Worm (Caenorhabditis elegans) whole organism, L4 larva: ENCODE results near the gene Y46G5A.36.

Source experiments
- D1046.2 ChIP-seq: fragments of 200-800 bp; sonication (Bioruptor generic); IDR thresholded peaks from 2 replicates; pipeline ENCODE4 v1.3.6; 2022; ENCODE audit warnings: missing genetic modification characterization, missing compliant biosample characterization
- F10B5.3 ChIP-seq: sonication (generic microtip); optimal IDR thresholded peaks from 2 replicates; lab custom pipeline; 2016; ENCODE audit warnings: mild to moderate bottlenecking, missing genetic modification characterization, missing compliant biosample characterization
- F26F4.8 ChIP-seq: fragments of 200-800 bp; sonication (Bioruptor generic); conservative IDR thresholded peaks from 2 replicates; pipeline ENCODE4 v1.3.6; 2022; ENCODE audit warnings: missing genetic modification characterization, missing compliant biosample characterization
- F49E8.2 ChIP-seq: sonication (generic microtip); optimal IDR thresholded peaks from 2 replicates; lab custom pipeline; 2016; ENCODE audit warnings: missing compliant biosample characterization, mild to moderate bottlenecking, missing genetic modification characterization, borderline replicate concordance
- R02D3.7 ChIP-seq: fragments of 150-350 bp; sonication (generic microtip); optimal IDR thresholded peaks from 3 replicates; lab custom pipeline; 2014; ENCODE audit warnings: missing biosample characterization, missing genetic modification characterization
- T20F7.1 ChIP-seq: fragments of 200-800 bp; sonication (Bioruptor generic); optimal IDR thresholded peaks from 2 replicates; lab custom pipeline; 2018; ENCODE audit warnings: mild to moderate bottlenecking, missing genetic modification characterization, missing compliant biosample characterization
- ZK337.2 ChIP-seq: fragments of 200-800 bp; sonication (Bioruptor generic); IDR thresholded peaks from 2 replicates; pipeline ENCODE4 v1.3.6; 2022; ENCODE audit warnings: missing genetic modification reagents, missing genetic modification characterization, missing compliant biosample characterization
- ZK546.5 ChIP-seq, 2 experiments: sonication (generic microtip); optimal IDR thresholded peaks; 2 replicates each; lab custom pipeline; 2017; ENCODE audit warnings: missing biosample characterization in 2 of 2, missing genetic modification characterization in 2 of 2
- aha-1 ChIP-seq: fragments of 150-350 bp; peaks from one replicate; lab custom pipeline; 2014; ENCODE audit warnings: missing biosample characterization, missing genetic modification characterization
- ama-1 ChIP-seq: fragments of 150-350 bp; optimal IDR thresholded peaks from 2 replicates; lab custom pipeline; 2014; ENCODE audit warnings: inconsistent platforms, mixed read lengths
- ceh-44 ChIP-seq: fragments of 200-800 bp; sonication (Bioruptor generic); IDR thresholded peaks from 2 replicates; pipeline ENCODE4 v1.3.6; 2022; ENCODE audit warnings: missing genetic modification reagents, missing genetic modification characterization, missing compliant biosample characterization
- ceh-82 ChIP-seq: sonication (generic microtip); optimal IDR thresholded peaks from 2 replicates; lab custom pipeline; 2017; ENCODE audit warnings: missing biosample characterization, missing genetic modification characterization
- cey-2 ChIP-seq: sonication (generic microtip); optimal IDR thresholded peaks from 3 replicates; lab custom pipeline; 2017; ENCODE audit warnings: missing genetic modification characterization, mild to moderate bottlenecking, missing compliant biosample characterization, antibody characterized with exemption, borderline replicate concordance; ENCODE audit not compliant: insufficient read depth
- daf-12 ChIP-seq: fragments of 150-350 bp; optimal IDR thresholded peaks from 2 replicates; lab custom pipeline; 2014; ENCODE audit warnings: missing biosample characterization, missing genetic modification reagents, missing genetic modification characterization
- daf-19 ChIP-seq: fragments of 200-800 bp; sonication (Bioruptor generic); conservative IDR thresholded peaks from 2 replicates; pipeline ENCODE4 v1.3.6; 2022; ENCODE audit warnings: missing genetic modification characterization, missing compliant biosample characterization
- dmd-6 ChIP-seq: fragments of 200-800 bp; sonication (Bioruptor generic); IDR thresholded peaks from 2 replicates; pipeline ENCODE4 v1.3.6; 2022; ENCODE audit warnings: missing genetic modification reagents, missing genetic modification characterization, missing compliant biosample characterization
- dmd-8 ChIP-seq: fragments of 200-800 bp; sonication (Bioruptor generic); IDR thresholded peaks from 2 replicates; pipeline ENCODE4 v1.3.6; 2022; ENCODE audit warnings: missing genetic modification characterization, missing compliant biosample characterization
- dmd-9 ChIP-seq: fragments of 200-800 bp; sonication (Bioruptor generic); IDR thresholded peaks from 2 replicates; pipeline ENCODE4 v1.3.6; 2022; ENCODE audit warnings: missing genetic modification reagents, missing genetic modification characterization, missing compliant biosample characterization
- egl-43 ChIP-seq: fragments of 200-800 bp; sonication (Bioruptor generic); IDR thresholded peaks from 2 replicates; pipeline ENCODE4 v1.3.6; 2022; ENCODE audit warnings: missing genetic modification reagents, missing genetic modification characterization, missing compliant biosample characterization
- lin-13 ChIP-seq: fragments of 150-350 bp; optimal IDR thresholded peaks from 2 replicates; lab custom pipeline; 2014; ENCODE audit warnings: missing biosample characterization, missing genetic modification reagents, missing genetic modification characterization
- lin-15B ChIP-seq: fragments of 150-350 bp; sonication (generic microtip); optimal IDR thresholded peaks from 3 replicates; lab custom pipeline; 2014; ENCODE audit warnings: missing biosample characterization, missing genetic modification characterization
- lin-29 ChIP-seq: fragments of 200-800 bp; sonication (Bioruptor generic); IDR thresholded peaks from 2 replicates; pipeline ENCODE4 v1.3.6; 2022; ENCODE audit warnings: missing genetic modification reagents, missing genetic modification characterization, missing compliant biosample characterization
- lin-38 ChIP-seq: fragments of 200-800 bp; sonication (Bioruptor generic); IDR thresholded peaks from 2 replicates; pipeline ENCODE4 v1.3.6; 2022; ENCODE audit warnings: missing genetic modification reagents, missing genetic modification characterization, missing compliant biosample characterization
- lsy-2 ChIP-seq, 2 experiments: fragments of 150-350 bp in 1 of 2; sonication (generic microtip) in 1 of 2; optimal IDR thresholded peaks; 2 replicates each; lab custom pipeline; 2014 to 2017; ENCODE audit warnings: missing biosample characterization in 2 of 2, missing genetic modification characterization in 2 of 2
- madf-5 ChIP-seq, 2 experiments: fragments of 200-800 bp; sonication (Bioruptor generic); IDR thresholded peaks; 2 replicates each; pipeline ENCODE4 v1.3.6; 2022; ENCODE audit warnings: missing compliant biosample characterization in 2 of 2, missing genetic modification characterization in 2 of 2
- mdt-29 ChIP-seq: fragments of 200-800 bp; sonication (Bioruptor generic); IDR thresholded peaks from 2 replicates; pipeline ENCODE4 v1.3.6; 2022; ENCODE audit warnings: missing genetic modification reagents, missing genetic modification characterization, missing compliant biosample characterization
- mes-2 ChIP-seq: sonication (generic microtip); optimal IDR thresholded peaks from 2 replicates; lab custom pipeline; 2016; ENCODE audit warnings: missing genotype, mild to moderate bottlenecking, missing genetic modification characterization, missing compliant biosample characterization; ENCODE audit not compliant: poor library complexity, severe bottlenecking
- nhr-11 ChIP-seq: fragments of 150-350 bp; optimal IDR thresholded peaks from 2 replicates; lab custom pipeline; 2014; ENCODE audit warnings: missing biosample characterization, missing genetic modification characterization
- nhr-6 ChIP-seq: fragments of 150-350 bp; optimal IDR thresholded peaks from 2 replicates; lab custom pipeline; 2014; ENCODE audit warnings: missing biosample characterization, missing genetic modification characterization
- nhr-76 ChIP-seq: fragments of 150-350 bp; optimal IDR thresholded peaks from 2 replicates; lab custom pipeline; 2014; ENCODE audit warnings: missing biosample characterization, missing genetic modification characterization
- pha-4 ChIP-seq, 2 experiments: fragments of 150-350 bp in 1 of 2; fragments of 200-800 bp in 1 of 2; sonication (Bioruptor generic) in 1 of 2; IDR thresholded peaks in 1 of 2; optimal IDR thresholded peaks in 1 of 2; 2 replicates each; pipeline versions ENCODE4 v1.3.6 to Lab custom; 2014 to 2022; ENCODE audit warnings: missing genetic modification characterization in 2 of 2, missing genetic modification reagents in 2 of 2, missing biosample characterization in 1 of 2, missing compliant biosample characterization in 1 of 2
- pqm-1 ChIP-seq: sonication (generic microtip); optimal IDR thresholded peaks from 2 replicates; lab custom pipeline; 2017; ENCODE audit warnings: missing biosample characterization, missing genetic modification characterization
- saeg-2 ChIP-seq: fragments of 200-800 bp; sonication (Bioruptor generic); IDR thresholded peaks from 2 replicates; pipeline ENCODE4 v1.3.6; 2022; ENCODE audit warnings: missing genetic modification reagents, missing genetic modification characterization, missing compliant biosample characterization
- spr-3 ChIP-seq: fragments of 200-800 bp; sonication (Bioruptor generic); optimal IDR thresholded peaks from 2 replicates; lab custom pipeline; 2018; ENCODE audit warnings: mild to moderate bottlenecking, missing genetic modification characterization, missing compliant biosample characterization
- unc-62 ChIP-seq, 3 experiments: fragments of 150-350 bp in 1 of 3; sonication (generic microtip); optimal IDR thresholded peaks in 2 of 3; peaks in 1 of 3; 1 replicate in 1 of 3; 2 replicates in 2 of 3; lab custom pipeline; 2014 to 2017; ENCODE audit warnings: missing biosample characterization in 3 of 3, missing genetic modification characterization in 3 of 3, missing genetic modification reagents in 3 of 3, missing genotype in 1 of 3
- zag-1 ChIP-seq: fragments of 150-350 bp; optimal IDR thresholded peaks from 2 replicates; lab custom pipeline; 2014; ENCODE audit warnings: missing biosample characterization, missing genetic modification characterization
- zfp-3 ChIP-seq: fragments of 200-800 bp; sonication (Bioruptor generic); conservative IDR thresholded peaks from 2 replicates; pipeline ENCODE4 v1.3.6; 2022; ENCODE audit warnings: missing genetic modification reagents, missing genetic modification characterization, missing compliant biosample characterization
- zip-2 ChIP-seq: fragments of 150-350 bp; optimal IDR thresholded peaks from 2 replicates; lab custom pipeline; 2014; ENCODE audit warnings: missing biosample characterization, missing genetic modification characterization

Y46G5A.36 gene

DNA sequence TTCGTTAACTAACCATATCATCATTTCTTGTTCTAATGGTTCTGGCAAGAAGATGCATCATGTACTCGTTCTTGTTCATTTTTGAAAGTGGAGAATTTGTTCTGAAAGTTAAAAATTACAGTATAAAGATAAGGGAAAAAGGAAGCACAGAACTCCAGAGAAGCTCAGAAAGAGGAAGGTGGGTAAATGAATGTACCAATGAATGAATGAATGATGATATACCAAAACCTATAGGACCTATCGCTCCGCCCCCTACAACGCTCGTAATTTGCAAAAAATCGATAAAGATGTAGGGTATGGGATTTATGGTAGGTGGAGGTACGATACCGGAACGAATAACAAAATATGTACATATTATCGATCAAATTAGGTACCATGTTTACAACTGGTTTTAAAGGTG is 24.3 kb downstream of the Y46G5A.36 start, which contains the start of gene pes-10:
pes-10 (minus strand) TSS at position 101 of the 400 bp plus-strand sequence.
- TF ChIP-seq nhr-11 (tag; lab: Kevin White, UChicago) (no peak), ceh-82 (no peak), mdt-29 (no peak), pha-4 (GFP tag; IDR thresholded peaks at IDR 0.05; lab: Robert Waterston, UW) (no peak), pha-4 (tag; optimal IDR thresholded peaks at IDR 0.05; lab: Kevin White, UChicago) (no peak), ZK337.2 (GFP tag; lab: Robert Waterston, UW) (no peak), R02D3.7 (tag; lab: Kevin White, UChicago) (no peak), unc-62 (GFP tag; optimal IDR thresholded peaks at IDR 0.05 in 1 of 2; lab: Kevin White, UChicago) (peak in 1 of 2 experiments; percentile 65), unc-62 (tag; optimal IDR thresholded peaks at IDR 0.05; lab: Kevin White, UChicago) (no peak)

- TF ChIP-seq zfp-3 (GFP tag; lab: Robert Waterston, UW) (no peak), aha-1 (tag; lab: Kevin White, UChicago) (peak; percentile 46), lin-38 (GFP tag; lab: Robert Waterston, UW) (no peak)
These were observed 26.6 kb downstream of the Y46G5A.36 start, which contains the start of gene Y46G5A.28 for ce11 chrII:12850129-12850528. Y46G5A.28 (plus strand) TSS chrII:12850429.

ce11 chrII:12855900-12856299 is 32.4 kb downstream of the Y46G5A.36 start, which contains the start of gene Y46G5A.29:
Y46G5A.29 (plus strand) TSS chrII:12856200.
- no peak for TF ChIP-seq zip-2 (tag; lab: Kevin White, UChicago)
- TF ChIP-seq spr-3 = no peak
- TF ChIP-seq pha-4 (GFP tag; IDR thresholded peaks at IDR 0.05; lab: Robert Waterston, UW) = no peak
- TF ChIP-seq pha-4 (tag; optimal IDR thresholded peaks at IDR 0.05; lab: Kevin White, UChicago) = no peak
- no peak for TF ChIP-seq lin-29 (GFP tag; lab: Robert Waterston, UW)
- no peak for TF ChIP-seq ama-1 (lab: Kevin White, UChicago)
- TF ChIP-seq D1046.2 = no peak
- no peak for TF ChIP-seq F49E8.2 (tag; lab: Kevin White, UChicago)
- TF ChIP-seq dmd-6 (GFP tag; lab: Robert Waterston, UW) = no peak
- no peak for TF ChIP-seq ZK546.5 (tag; optimal IDR thresholded peaks at IDR 0.05; lab: Kevin White, UChicago)
- TF ChIP-seq F10B5.3 (tag; lab: Kevin White, UChicago) = no peak
- no peak for TF ChIP-seq lsy-2 (tag; optimal IDR thresholded peaks at IDR 0.05; lab: Kevin White, UChicago)
- TF ChIP-seq pqm-1 (tag; lab: Kevin White, UChicago) = no peak
- TF ChIP-seq lin-15B = no peak
- no peak for TF ChIP-seq dmd-9 (GFP tag; lab: Robert Waterston, UW)
- no peak for TF ChIP-seq nhr-76 (tag; lab: Kevin White, UChicago)
- TF ChIP-seq aha-1 (tag; lab: Kevin White, UChicago) = no peak
- TF ChIP-seq mes-2 (tag; lab: Kevin White, UChicago) = no peak

- no peak for TF ChIP-seq ceh-44 (GFP tag; lab: Robert Waterston, UW)
- TF ChIP-seq F49E8.2 (tag; lab: Kevin White, UChicago) = no peak
- TF ChIP-seq aha-1 (tag; lab: Kevin White, UChicago) = no peak
- no peak for TF ChIP-seq F10B5.3 (tag; lab: Kevin White, UChicago)
- TF ChIP-seq lin-38 (GFP tag; lab: Robert Waterston, UW) = no peak
- no peak for TF ChIP-seq zag-1 (tag; lab: Kevin White, UChicago)
- no peak for TF ChIP-seq nhr-6 (tag; lab: Kevin White, UChicago)
- no peak for TF ChIP-seq madf-5 (GFP tag; IDR thresholded peaks at IDR 0.05; lab: Robert Waterston, UW)
- TF ChIP-seq zfp-3 (GFP tag; lab: Robert Waterston, UW) = no peak
- TF ChIP-seq daf-12 (tag; lab: Kevin White, UChicago) = no peak
- TF ChIP-seq saeg-2 = no peak
- TF ChIP-seq dmd-8 = no peak
- TF ChIP-seq cey-2 (tag; lab: Kevin White, UChicago) = no peak
- TF ChIP-seq lin-13 = no peak
- no peak for TF ChIP-seq F26F4.8 (GFP tag; lab: Robert Waterston, UW)
- TF ChIP-seq daf-19 = no peak
- no peak for TF ChIP-seq egl-43
- TF ChIP-seq T20F7.1 = no peak
These were observed 42.1 kb downstream of the Y46G5A.36 start, which contains the start of gene snf-5 for ce11 chrII:12865604-12866003. snf-5 (minus strand) TSS chrII:12865785.
